Fruit fly (Drosophila melanogaster) whole organism, embryonic: ENCODE results near the gene Alp5.
A peak's percentile ranks its signal among the peaks of the same experiment; 100 is the strongest.

Experiments
- Atf6 ChIP-seq: fragments of 200-800 bp; sonication (Bioruptor generic); IDR thresholded peaks from 2 replicates; pipeline ENCODE4 v1.3.6; 2022; ENCODE audit warnings: missing biosample characterization, missing genetic modification characterization
- CG10267 ChIP-seq: fragments of 200-800 bp; sonication (Bioruptor generic); optimal IDR thresholded peaks from 2 replicates; lab custom pipeline; 2018; ENCODE audit warnings: missing biosample characterization, mild to moderate bottlenecking, missing genetic modification characterization, moderate library complexity
- CG10366 ChIP-seq: fragments of 200-800 bp; sonication (Bioruptor generic); IDR thresholded peaks from 2 replicates; pipeline ENCODE4 v1.3.6; 2022; ENCODE audit warnings: missing biosample characterization, missing genetic modification characterization
- CG11093 ChIP-seq: fragments of 200-800 bp; sonication (Bioruptor generic); IDR thresholded peaks from 3 replicates; pipeline ENCODE4 v1.3.6; 2022; ENCODE audit warnings: missing biosample characterization, missing genetic modification characterization
- CG11560 ChIP-seq: fragments of 200-800 bp; sonication (Bioruptor generic); IDR thresholded peaks from 3 replicates; pipeline ENCODE4 v1.3.6; 2022; ENCODE audit warnings: missing biosample characterization, missing genetic modification characterization
- CG11723 ChIP-seq: fragments of 200-800 bp; sonication (Bioruptor generic); optimal IDR thresholded peaks from 2 replicates; lab custom pipeline; 2017; ENCODE audit warnings: missing biosample characterization, mild to moderate bottlenecking, missing genetic modification characterization
- CG12219 ChIP-seq: fragments of 200-800 bp; sonication (Bioruptor generic); optimal IDR thresholded peaks from 3 replicates; lab custom pipeline; 2018; ENCODE audit warnings: missing biosample characterization, mild to moderate bottlenecking, missing genetic modification characterization
- CG12769 ChIP-seq: fragments of 200-800 bp; sonication (Bioruptor generic); optimal IDR thresholded peaks from 2 replicates; lab custom pipeline; 2019; ENCODE audit warnings: missing biosample characterization, mild to moderate bottlenecking, missing genetic modification characterization, moderate library complexity
- CG17361 ChIP-seq: fragments of 200-800 bp; sonication (Bioruptor generic); IDR thresholded peaks from 3 replicates; pipeline ENCODE4 v1.3.6; 2022; ENCODE audit warnings: missing biosample characterization, missing genetic modification characterization
- CG2120 ChIP-seq: fragments of 200-800 bp; sonication (Bioruptor generic); optimal IDR thresholded peaks from 3 replicates; lab custom pipeline; 2016; ENCODE audit warnings: missing biosample characterization, missing genetic modification characterization
- CG2129 ChIP-seq: fragments of 200-800 bp; sonication (Bioruptor generic); IDR thresholded peaks from 2 replicates; pipeline ENCODE4 v1.3.6; 2022; ENCODE audit warnings: missing biosample characterization, missing genetic modification characterization; ENCODE audit not compliant: partially characterized antibody
- CG2199 ChIP-seq: fragments of 200-800 bp; sonication (Bioruptor generic); IDR thresholded peaks from 3 replicates; pipeline ENCODE4 v1.3.6; 2022; ENCODE audit warnings: missing biosample characterization, missing genetic modification characterization
- CG2875 ChIP-seq: fragments of 200-800 bp; sonication (Bioruptor generic); optimal IDR thresholded peaks from 2 replicates; lab custom pipeline; 2017; ENCODE audit warnings: missing biosample characterization, mild to moderate bottlenecking, missing genetic modification characterization, missing genetic modification reagents
- CG2889 ChIP-seq: fragments of 200-800 bp; sonication (Bioruptor generic); IDR thresholded peaks from 3 replicates; pipeline ENCODE4 v1.3.6; 2022; ENCODE audit warnings: missing biosample characterization, missing genetic modification characterization
- CG31365 ChIP-seq: fragments of 200-800 bp; sonication (Bioruptor generic); optimal IDR thresholded peaks from 2 replicates; lab custom pipeline; 2018; ENCODE audit warnings: missing biosample characterization, mild to moderate bottlenecking, missing genetic modification characterization
- CG32772 ChIP-seq: fragments of 200-800 bp; sonication (Bioruptor generic); IDR thresholded peaks from 2 replicates; pipeline ENCODE4 v1.3.6; 2022; ENCODE audit warnings: missing biosample characterization, missing genetic modification characterization
- CG34224 ChIP-seq: fragments of 200-800 bp; sonication (Bioruptor generic); IDR thresholded peaks from 3 replicates; pipeline ENCODE4 v1.3.6; 2022; ENCODE audit warnings: missing biosample characterization, missing genetic modification characterization; ENCODE audit not compliant: partially characterized antibody
- CG4282 ChIP-seq: fragments of 200-800 bp; sonication (Bioruptor generic); optimal IDR thresholded peaks from 2 replicates; lab custom pipeline; 2016; ENCODE audit warnings: missing biosample characterization, missing genetic modification characterization
- CG4360 ChIP-seq: fragments of 200-800 bp; sonication (Bioruptor generic); IDR thresholded peaks from 2 replicates; pipeline ENCODE4 v1.3.6; 2022; ENCODE audit warnings: missing biosample characterization, missing genetic modification characterization
- CG5245 ChIP-seq: fragments of 200-800 bp; sonication (Bioruptor generic); optimal IDR thresholded peaks from 3 replicates; lab custom pipeline; 2016; ENCODE audit warnings: missing biosample characterization, missing genetic modification characterization
- CG6683 ChIP-seq: fragments of 200-800 bp; sonication (Bioruptor generic); optimal IDR thresholded peaks from 2 replicates; lab custom pipeline; 2017; ENCODE audit warnings: missing biosample characterization, mild to moderate bottlenecking, missing genetic modification characterization, missing genetic modification reagents
- CG6854 ChIP-seq: fragments of 200-800 bp; sonication (Bioruptor generic); optimal IDR thresholded peaks from 3 replicates; lab custom pipeline; 2017; ENCODE audit warnings: missing biosample characterization, mild to moderate bottlenecking, missing genetic modification characterization
- CG7556 ChIP-seq: fragments of 200-800 bp; sonication (Bioruptor generic); optimal IDR thresholded peaks from 2 replicates; lab custom pipeline; 2017; ENCODE audit warnings: missing biosample characterization, mild to moderate bottlenecking, missing genetic modification characterization
- Elba2 ChIP-seq: fragments of 200-800 bp; sonication (Bioruptor generic); optimal IDR thresholded peaks from 3 replicates; lab custom pipeline; 2016; ENCODE audit warnings: missing biosample characterization, missing genetic modification characterization
- GATAe ChIP-seq: fragments of 200-800 bp; sonication (Bioruptor generic); conservative IDR thresholded peaks from 2 replicates; pipeline ENCODE4 v1.3.6; 2022; ENCODE audit warnings: missing biosample characterization, missing genetic modification characterization
- H2.0 ChIP-seq: fragments of 200-800 bp; sonication (Bioruptor generic); IDR thresholded peaks from 2 replicates; pipeline ENCODE4 v1.3.6; 2022; ENCODE audit warnings: missing biosample characterization, missing genetic modification characterization
- HLH4C ChIP-seq: fragments of 200-800 bp; sonication (Bioruptor generic); IDR thresholded peaks from 3 replicates; pipeline ENCODE4 v1.3.6; 2022; ENCODE audit warnings: missing biosample characterization, missing genetic modification characterization; ENCODE audit not compliant: partially characterized antibody
- Hmr ChIP-seq: fragments of 200-800 bp; sonication (Bioruptor generic); optimal IDR thresholded peaks from 3 replicates; lab custom pipeline; 2017; ENCODE audit warnings: mild to moderate bottlenecking, missing biosample characterization, missing genetic modification reagents, missing genetic modification characterization
- Hmx ChIP-seq: fragments of 200-800 bp; sonication (Bioruptor generic); optimal IDR thresholded peaks from 2 replicates; lab custom pipeline; 2016; ENCODE audit warnings: missing biosample characterization, missing genetic modification characterization
- Jarid2 ChIP-seq: fragments of 200-800 bp; sonication (Bioruptor generic); optimal IDR thresholded peaks from 3 replicates; lab custom pipeline; 2017; ENCODE audit warnings: mild to moderate bottlenecking, missing biosample characterization, missing genetic modification reagents, missing genetic modification characterization
- Kr ChIP-seq: fragments of 200-800 bp; sonication (Bioruptor generic); optimal IDR thresholded peaks from 2 replicates; lab custom pipeline; 2017; ENCODE audit warnings: missing biosample characterization, mild to moderate bottlenecking, missing genetic modification characterization
- Sry-δ ChIP-seq: fragments of 200-800 bp; sonication (Bioruptor generic); optimal IDR thresholded peaks from 2 replicates; lab custom pipeline; 2016; ENCODE audit warnings: missing biosample characterization, missing genetic modification characterization
- Ssrp ChIP-seq: fragments of 200-800 bp; sonication (Bioruptor generic); optimal IDR thresholded peaks from 2 replicates; lab custom pipeline; 2018; ENCODE audit warnings: missing biosample characterization, mild to moderate bottlenecking, missing genetic modification characterization, moderate library complexity
- TFAM ChIP-seq: fragments of 200-800 bp; sonication (Bioruptor generic); optimal IDR thresholded peaks from 2 replicates; lab custom pipeline; 2017; ENCODE audit warnings: missing biosample characterization, missing genetic modification characterization, inconsistent platforms
- Taf1 ChIP-seq: fragments of 200-800 bp; sonication (Bioruptor generic); IDR thresholded peaks from 2 replicates; pipeline ENCODE4 v1.3.6; 2022; ENCODE audit warnings: missing biosample characterization, missing genetic modification characterization
- chm ChIP-seq: fragments of 200-800 bp; sonication (Bioruptor generic); IDR thresholded peaks from 2 replicates; pipeline ENCODE4 v1.3.6; 2022; ENCODE audit warnings: missing biosample characterization, missing genetic modification characterization
- chn ChIP-seq: fragments of 200-800 bp; sonication (Bioruptor generic); optimal IDR thresholded peaks from 2 replicates; lab custom pipeline; 2016; ENCODE audit warnings: missing biosample characterization, missing genetic modification characterization
- fd3F ChIP-seq: fragments of 200-800 bp; sonication (Bioruptor generic); optimal IDR thresholded peaks from 2 replicates; lab custom pipeline; 2018; ENCODE audit warnings: missing biosample characterization, mild to moderate bottlenecking, missing genetic modification characterization, moderate library complexity
- fd64A ChIP-seq: fragments of 200-800 bp; sonication (Bioruptor generic); optimal IDR thresholded peaks from 3 replicates; lab custom pipeline; 2018; ENCODE audit warnings: missing biosample characterization, mild to moderate bottlenecking, missing genetic modification characterization
- ftz-f1 ChIP-seq: fragments of 200-800 bp; sonication (Bioruptor generic); optimal IDR thresholded peaks from 2 replicates; lab custom pipeline; 2016; ENCODE audit warnings: missing biosample characterization, missing genetic modification characterization
- jigr1 ChIP-seq: fragments of 200-800 bp; sonication (Bioruptor generic); IDR thresholded peaks from 3 replicates; pipeline ENCODE4 v1.3.6; 2022; ENCODE audit warnings: missing biosample characterization, missing genetic modification characterization
- knrl ChIP-seq: fragments of 200-800 bp; sonication (Bioruptor generic); IDR thresholded peaks from 3 replicates; pipeline ENCODE4 v1.3.6; 2022; ENCODE audit warnings: missing biosample characterization, missing genetic modification characterization; ENCODE audit not compliant: partially characterized antibody
- lilli ChIP-seq: fragments of 200-800 bp; sonication (Bioruptor generic); optimal IDR thresholded peaks from 3 replicates; lab custom pipeline; 2016; ENCODE audit warnings: missing biosample characterization, missing genetic modification characterization
- nau ChIP-seq: fragments of 200-800 bp; sonication (Bioruptor generic); optimal IDR thresholded peaks from 3 replicates; lab custom pipeline; 2017; ENCODE audit warnings: missing biosample characterization, mild to moderate bottlenecking, missing genetic modification characterization, missing genetic modification reagents
- pho ChIP-seq: fragments of 200-800 bp; sonication (Bioruptor generic); optimal IDR thresholded peaks from 2 replicates; lab custom pipeline; 2016; ENCODE audit warnings: missing biosample characterization, missing genetic modification characterization
- ranshi ChIP-seq: fragments of 200-800 bp; sonication (Bioruptor generic); IDR thresholded peaks from 2 replicates; pipeline ENCODE4 v1.3.6; 2022; ENCODE audit warnings: missing biosample characterization, missing genetic modification characterization
- shn ChIP-seq: fragments of 200-800 bp; sonication (Bioruptor generic); optimal IDR thresholded peaks from 3 replicates; lab custom pipeline; 2016; ENCODE audit warnings: missing biosample characterization, missing genetic modification characterization
- ssp ChIP-seq: fragments of 200-800 bp; sonication (Bioruptor generic); IDR thresholded peaks from 2 replicates; pipeline ENCODE4 v1.3.6; 2022; ENCODE audit warnings: missing biosample characterization, missing genetic modification characterization
- tll ChIP-seq, 2 experiments: fragments of 200-800 bp in 1 of 2; fragments of >200 bp in 1 of 2; sonication (Bioruptor generic) in 1 of 2; optimal IDR thresholded peaks; 2 replicates each; lab custom pipeline; 2017 to 2019; ENCODE audit warnings: missing biosample characterization in 2 of 2, missing genetic modification characterization in 2 of 2, mild to moderate bottlenecking in 1 of 2, moderate library complexity in 1 of 2
- unc-4 ChIP-seq: fragments of 200-800 bp; sonication (Bioruptor generic); IDR thresholded peaks from 2 replicates; pipeline ENCODE4 v1.3.6; 2022; ENCODE audit warnings: missing biosample characterization, missing genetic modification characterization; ENCODE audit not compliant: partially characterized antibody

Gene Alp5

dm6 chr3R:21017464-21018080 is 10.8 kb upstream of the Alp5 start, which contains the start of gene Rlip (continued):
- no peak for TF ChIP-seq Jarid2 (GFP tag; lab: Kevin White, UChicago)
- TF ChIP-seq lilli, result peak; percentile 31
- peak; percentile 49 for TF ChIP-seq unc-4 (GFP tag; lab: Robert Waterston, UW)
- TF ChIP-seq CG6854, result no peak
- no peak for TF ChIP-seq Taf1
- TF ChIP-seq Atf6 (GFP tag; lab: Robert Waterston, UW), result no peak
- TF ChIP-seq CG4282 (GFP tag; lab: Kevin White, UChicago), result peak; percentile 49
- peak; percentile 51; the same call in 1 of the 2 replicates for TF ChIP-seq ranshi (GFP tag; lab: Robert Waterston, UW)
- TF ChIP-seq pho, result peak; percentile 42
- TF ChIP-seq CG10366, result no peak; the same call in 1 of the 2 replicates
- no peak for TF ChIP-seq Elba2 (GFP tag; lab: Kevin White, UChicago)
- no peak for TF ChIP-seq jigr1 (GFP tag; lab: Robert Waterston, UW)
- peak; percentile 66 for TF ChIP-seq knrl
- no peak for TF ChIP-seq CG34224 (GFP tag; lab: Robert Waterston, UW)
- TF ChIP-seq CG11093 (GFP tag; lab: Robert Waterston, UW), result no peak
- TF ChIP-seq ftz-f1 (GFP tag; lab: Kevin White, UChicago), result no peak
- peak; percentile 32 for TF ChIP-seq shn (GFP tag; lab: Kevin White, UChicago)
- TF ChIP-seq H2.0 (GFP tag; lab: Robert Waterston, UW), result no peak
- no peak for TF ChIP-seq CG2889 (GFP tag; lab: Robert Waterston, UW)
- no peak for TF ChIP-seq CG32772 (GFP tag; lab: Robert Waterston, UW)
- TF ChIP-seq CG12219 (GFP tag; lab: Kevin White, UChicago), result no peak
- TF ChIP-seq nau (GFP tag; lab: Kevin White, UChicago), result no peak
- no peak for TF ChIP-seq CG4360 (GFP tag; lab: Robert Waterston, UW)
- TF ChIP-seq Sry-δ (GFP tag; lab: Kevin White, UChicago), result peak; percentile 62
- no peak for TF ChIP-seq chm
- TF ChIP-seq CG11560 (tag; lab: Robert Waterston, UW), result peak; percentile 93
- no peak for TF ChIP-seq TFAM (GFP tag; lab: Kevin White, UChicago)
- no peak for TF ChIP-seq fd64A (GFP tag; lab: Kevin White, UChicago)
- no peak for TF ChIP-seq CG6683 (GFP tag; lab: Kevin White, UChicago)
- peak; percentile 60 for TF ChIP-seq ssp (GFP tag; lab: Robert Waterston, UW)
- TF ChIP-seq HLH4C (GFP tag; lab: Robert Waterston, UW), result peak; percentile 59; the same call in 2 of the 3 replicates
- TF ChIP-seq Hmx (GFP tag; lab: Kevin White, UChicago), result no peak
- TF ChIP-seq tll (GFP tag; optimal IDR thresholded peaks at IDR 0.05; lab: Kevin White, UChicago), result no peak
- peak; percentile 5 for TF ChIP-seq CG12769
- TF ChIP-seq CG17361 (GFP tag; lab: Robert Waterston, UW), result peak; percentile 43; the same call in 1 of the 3 replicates
- TF ChIP-seq CG10267, result peak; percentile 96
- no peak for TF ChIP-seq CG31365 (tag; lab: Kevin White, UChicago)
- TF ChIP-seq chn (GFP tag; lab: Kevin White, UChicago), result peak; percentile 22
- TF ChIP-seq Hmr (GFP tag; lab: Kevin White, UChicago), result peak; percentile 55
- no peak for TF ChIP-seq CG7556 (GFP tag; lab: Kevin White, UChicago)
- no peak for TF ChIP-seq CG2129 (GFP tag; lab: Robert Waterston, UW)
- TF ChIP-seq CG5245 (GFP tag; lab: Kevin White, UChicago), result peak; percentile 53
- peak; percentile 56 for TF ChIP-seq CG2120 (GFP tag; lab: Kevin White, UChicago)
- no peak for TF ChIP-seq GATAe (GFP tag; lab: Robert Waterston, UW)
- no peak for TF ChIP-seq CG11723 (GFP tag; lab: Kevin White, UChicago)
- no peak for TF ChIP-seq fd3F
- no peak for TF ChIP-seq Kr
- TF ChIP-seq Ssrp (tag; lab: Kevin White, UChicago), result no peak
- peak; percentile 86 for TF ChIP-seq CG2199 (GFP tag; lab: Robert Waterston, UW)
- no peak for TF ChIP-seq CG2875
